Worm (Caenorhabditis elegans) whole organism, L4 larva: ENCODE results near the gene H01M10.2.

Source experiments
- D1046.2 ChIP-seq: fragments of 200-800 bp; sonication (Bioruptor generic); IDR thresholded peaks from 2 replicates; pipeline ENCODE4 v1.3.6; 2022; ENCODE audit warnings: missing genetic modification characterization, missing compliant biosample characterization
- F37D6.2 ChIP-seq: sonication (generic microtip); optimal IDR thresholded peaks from 2 replicates; lab custom pipeline; 2016; ENCODE audit warnings: mild to moderate bottlenecking, missing genetic modification characterization, missing compliant biosample characterization
- F49E8.2 ChIP-seq: sonication (generic microtip); optimal IDR thresholded peaks from 2 replicates; lab custom pipeline; 2016; ENCODE audit warnings: missing compliant biosample characterization, mild to moderate bottlenecking, missing genetic modification characterization, borderline replicate concordance
- R02D3.7 ChIP-seq: fragments of 150-350 bp; sonication (generic microtip); optimal IDR thresholded peaks from 3 replicates; lab custom pipeline; 2014; ENCODE audit warnings: missing biosample characterization, missing genetic modification characterization
- T26A8.4 ChIP-seq: fragments of 200-800 bp; sonication (Bioruptor generic); IDR thresholded peaks from 2 replicates; pipeline ENCODE4 v1.3.6; 2022; ENCODE audit warnings: missing genetic modification characterization, missing compliant biosample characterization
- Y5F2A.4 ChIP-seq: fragments of 200-800 bp; sonication (Bioruptor generic); optimal IDR thresholded peaks from 2 replicates; lab custom pipeline; 2018; ENCODE audit warnings: mild to moderate bottlenecking, missing genetic modification characterization, missing compliant biosample characterization
- Y75B8A.6 ChIP-seq: fragments of 200-800 bp; sonication (Bioruptor generic); IDR thresholded peaks from 2 replicates; pipeline ENCODE4 v1.3.6; 2022; ENCODE audit warnings: missing genetic modification reagents, missing genetic modification characterization, missing compliant biosample characterization
- ZK337.2 ChIP-seq: fragments of 200-800 bp; sonication (Bioruptor generic); IDR thresholded peaks from 2 replicates; pipeline ENCODE4 v1.3.6; 2022; ENCODE audit warnings: missing genetic modification reagents, missing genetic modification characterization, missing compliant biosample characterization
- ZK546.5 ChIP-seq, 2 experiments: sonication (generic microtip); optimal IDR thresholded peaks; 2 replicates each; lab custom pipeline; 2017; ENCODE audit warnings: missing biosample characterization in 2 of 2, missing genetic modification characterization in 2 of 2
- ama-1 ChIP-seq: fragments of 150-350 bp; optimal IDR thresholded peaks from 2 replicates; lab custom pipeline; 2014; ENCODE audit warnings: inconsistent platforms, mixed read lengths
- attf-4 ChIP-seq: sonication (generic microtip); optimal IDR thresholded peaks from 3 replicates; lab custom pipeline; 2017; ENCODE audit warnings: missing biosample characterization, missing genetic modification characterization
- ceh-28 ChIP-seq: fragments of 150-350 bp; optimal IDR thresholded peaks from 2 replicates; lab custom pipeline; 2014; ENCODE audit warnings: missing biosample characterization, missing genetic modification reagents, missing genetic modification characterization
- ceh-32 ChIP-seq: sonication (generic microtip); optimal IDR thresholded peaks from 2 replicates; lab custom pipeline; 2016; ENCODE audit warnings: mild to moderate bottlenecking, missing genetic modification characterization, missing compliant biosample characterization; ENCODE audit not compliant: poor library complexity
- daf-8 ChIP-seq: fragments of 200-800 bp; sonication (Bioruptor generic); IDR thresholded peaks from 2 replicates; pipeline ENCODE4 v1.3.6; 2022; ENCODE audit warnings: missing genetic modification characterization, missing compliant biosample characterization
- dmd-6 ChIP-seq: fragments of 200-800 bp; sonication (Bioruptor generic); IDR thresholded peaks from 2 replicates; pipeline ENCODE4 v1.3.6; 2022; ENCODE audit warnings: missing genetic modification reagents, missing genetic modification characterization, missing compliant biosample characterization
- egl-43 ChIP-seq: fragments of 200-800 bp; sonication (Bioruptor generic); IDR thresholded peaks from 2 replicates; pipeline ENCODE4 v1.3.6; 2022; ENCODE audit warnings: missing genetic modification reagents, missing genetic modification characterization, missing compliant biosample characterization
- fkh-10 ChIP-seq: fragments of 150-350 bp; optimal IDR thresholded peaks from 2 replicates; lab custom pipeline; 2014; ENCODE audit warnings: missing biosample characterization, missing genetic modification reagents, missing genetic modification characterization
- fos-1 ChIP-seq: fragments of 150-350 bp; optimal IDR thresholded peaks from 2 replicates; lab custom pipeline; 2014; ENCODE audit warnings: missing biosample characterization, missing genetic modification characterization
- hlh-11 ChIP-seq: fragments of 200-800 bp; sonication (Bioruptor generic); optimal IDR thresholded peaks from 2 replicates; lab custom pipeline; 2018; ENCODE audit warnings: mild to moderate bottlenecking, missing genetic modification characterization, missing compliant biosample characterization
- hlh-30 ChIP-seq: sonication (generic microtip); optimal IDR thresholded peaks from 2 replicates; lab custom pipeline; 2017; ENCODE audit warnings: antibody characterized with exemption, mild to moderate bottlenecking, missing genetic modification characterization, missing compliant biosample characterization; ENCODE audit not compliant: insufficient read depth
- hmg-1.1 ChIP-seq: fragments of 200-800 bp; sonication (Bioruptor generic); IDR thresholded peaks from 2 replicates; pipeline ENCODE4 v1.3.6; 2022; ENCODE audit warnings: missing genetic modification reagents, missing genetic modification characterization, missing compliant biosample characterization
- lim-7 ChIP-seq: fragments of 200-800 bp; sonication (Bioruptor generic); IDR thresholded peaks from 2 replicates; pipeline ENCODE4 v1.3.6; 2022; ENCODE audit warnings: missing genetic modification characterization, missing compliant biosample characterization
- lin-15B ChIP-seq: fragments of 150-350 bp; sonication (generic microtip); optimal IDR thresholded peaks from 3 replicates; lab custom pipeline; 2014; ENCODE audit warnings: missing biosample characterization, missing genetic modification characterization
- lin-38 ChIP-seq: fragments of 200-800 bp; sonication (Bioruptor generic); IDR thresholded peaks from 2 replicates; pipeline ENCODE4 v1.3.6; 2022; ENCODE audit warnings: missing genetic modification reagents, missing genetic modification characterization, missing compliant biosample characterization
- lir-3 ChIP-seq: sonication (generic microtip); optimal IDR thresholded peaks from 2 replicates; lab custom pipeline; 2016; ENCODE audit warnings: mild to moderate bottlenecking, missing genetic modification characterization, missing compliant biosample characterization
- madf-9 ChIP-seq: fragments of 200-800 bp; sonication (Bioruptor generic); conservative IDR thresholded peaks from 2 replicates; pipeline ENCODE4 v1.3.6; 2022; ENCODE audit warnings: missing genetic modification reagents, missing genetic modification characterization, missing compliant biosample characterization
- mep-1 ChIP-seq: fragments of 150-350 bp; sonication (generic microtip); optimal IDR thresholded peaks from 3 replicates; lab custom pipeline; 2014; ENCODE audit warnings: missing biosample characterization, missing genetic modification characterization
- mes-2 ChIP-seq: sonication (generic microtip); optimal IDR thresholded peaks from 2 replicates; lab custom pipeline; 2016; ENCODE audit warnings: missing genotype, mild to moderate bottlenecking, missing genetic modification characterization, missing compliant biosample characterization; ENCODE audit not compliant: poor library complexity, severe bottlenecking
- nhr-11 ChIP-seq: fragments of 150-350 bp; optimal IDR thresholded peaks from 2 replicates; lab custom pipeline; 2014; ENCODE audit warnings: missing biosample characterization, missing genetic modification characterization
- nhr-48 ChIP-seq: sonication (generic microtip); optimal IDR thresholded peaks from 2 replicates; lab custom pipeline; 2016; ENCODE audit warnings: mild to moderate bottlenecking, missing genetic modification characterization, missing compliant biosample characterization
- php-3 ChIP-seq: fragments of 200-800 bp; sonication (Bioruptor generic); IDR thresholded peaks from 2 replicates; pipeline ENCODE4 v1.3.6; 2022; ENCODE audit warnings: missing genetic modification reagents, missing genetic modification characterization, missing compliant biosample characterization
- rbr-2 ChIP-seq: sonication (generic microtip); optimal IDR thresholded peaks from 2 replicates; lab custom pipeline; 2016; ENCODE audit warnings: missing genotype, missing genetic modification characterization, missing compliant biosample characterization
- sdz-12 ChIP-seq: fragments of 200-800 bp; sonication (Bioruptor generic); optimal IDR thresholded peaks from 2 replicates; lab custom pipeline; 2018; ENCODE audit warnings: mild to moderate bottlenecking, missing genetic modification characterization, missing compliant biosample characterization
- set-16 ChIP-seq: fragments of 200-800 bp; sonication (Bioruptor generic); IDR thresholded peaks from 2 replicates; pipeline ENCODE4 v1.3.6; 2022; ENCODE audit warnings: missing genetic modification reagents, missing genetic modification characterization, missing compliant biosample characterization
- snpc-4 ChIP-seq: fragments of 150-350 bp; optimal IDR thresholded peaks from 2 replicates; lab custom pipeline; 2014; ENCODE audit warnings: missing biosample characterization, missing genetic modification characterization
- spr-1 ChIP-seq: sonication (generic microtip); optimal IDR thresholded peaks from 2 replicates; lab custom pipeline; 2016; ENCODE audit warnings: mild to moderate bottlenecking, missing genetic modification characterization, missing compliant biosample characterization
- tag-97 ChIP-seq: fragments of 200-800 bp; sonication (Bioruptor generic); IDR thresholded peaks from 2 replicates; pipeline ENCODE4 v1.3.6; 2022; ENCODE audit warnings: missing genetic modification characterization, missing compliant biosample characterization
- tra-1 ChIP-seq: fragments of 200-800 bp; sonication (Bioruptor generic); IDR thresholded peaks from 2 replicates; pipeline ENCODE4 v1.3.6; 2022; ENCODE audit warnings: missing genetic modification reagents, missing genetic modification characterization, missing compliant biosample characterization
- unc-130 ChIP-seq: sonication (generic microtip); optimal IDR thresholded peaks from 2 replicates; lab custom pipeline; 2016; ENCODE audit warnings: missing genetic modification reagents, missing genetic modification characterization, missing compliant biosample characterization
- unc-62 ChIP-seq, 3 experiments: fragments of 150-350 bp in 1 of 3; sonication (generic microtip); optimal IDR thresholded peaks in 2 of 3; peaks in 1 of 3; 1 replicate in 1 of 3; 2 replicates in 2 of 3; lab custom pipeline; 2014 to 2017; ENCODE audit warnings: missing biosample characterization in 3 of 3, missing genetic modification characterization in 3 of 3, missing genetic modification reagents in 3 of 3, missing genotype in 1 of 3
- zip-11 ChIP-seq: fragments of 200-800 bp; sonication (Bioruptor generic); IDR thresholded peaks from 2 replicates; pipeline ENCODE4 v1.3.6; 2022; ENCODE audit warnings: missing genetic modification characterization, missing compliant biosample characterization
- zip-2 ChIP-seq: fragments of 150-350 bp; optimal IDR thresholded peaks from 2 replicates; lab custom pipeline; 2014; ENCODE audit warnings: missing biosample characterization, missing genetic modification characterization
- ztf-7 ChIP-seq: fragments of 150-350 bp; optimal IDR thresholded peaks from 2 replicates; lab custom pipeline; 2014; ENCODE audit warnings: missing biosample characterization, missing genetic modification characterization

Gene H01M10.2

DNA sequence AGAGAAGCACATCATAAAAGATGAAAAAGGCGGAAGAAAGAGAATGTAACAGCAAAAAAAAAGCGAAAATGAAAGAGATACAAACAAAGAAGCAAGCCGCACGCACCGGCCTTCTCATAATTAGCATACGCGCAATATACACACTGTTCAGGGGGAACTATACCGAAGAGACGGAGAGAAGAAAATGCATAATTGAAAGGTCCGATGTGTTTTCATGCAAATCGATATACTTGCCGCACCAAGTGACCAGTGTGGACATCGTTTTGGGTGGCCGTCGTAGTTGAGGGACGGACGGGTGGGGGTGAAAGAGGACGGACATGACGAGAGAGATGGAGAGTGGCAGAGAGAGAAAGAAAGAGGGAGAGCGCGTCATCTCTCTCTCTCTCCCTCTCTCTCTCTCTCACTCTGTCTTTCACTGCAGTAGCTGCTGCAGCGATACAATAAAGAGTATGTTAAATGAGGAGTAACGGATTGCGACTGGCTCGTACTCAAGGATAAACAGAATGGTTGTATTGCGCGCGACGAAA is 49.2 kb downstream of the H01M10.2 start (continued):
- peak; percentile 91 for TF ChIP-seq nhr-11 (tag; lab: Kevin White, UChicago)
- peak; percentile 81 for TF ChIP-seq mep-1
- TF ChIP-seq lin-15B (tag; lab: Kevin White, UChicago) = no peak
- peak; percentile 43 for TF ChIP-seq F37D6.2 (tag; lab: Kevin White, UChicago)
- TF ChIP-seq spr-1 (tag; lab: Kevin White, UChicago) = peak; percentile 1
- TF ChIP-seq D1046.2 (GFP tag; lab: Robert Waterston, UW) = no peak
- TF ChIP-seq lin-38 = no peak
- peak; percentile 76 for TF ChIP-seq egl-43 (GFP tag; lab: Robert Waterston, UW)
- no peak for TF ChIP-seq ama-1
- no peak for TF ChIP-seq fos-1
- no peak for TF ChIP-seq unc-130 (GFP tag; lab: Kevin White, UChicago)
- TF ChIP-seq attf-4 (tag; lab: Kevin White, UChicago) = no peak
- TF ChIP-seq hlh-30 = peak; percentile 59
- peak; percentile 60 for TF ChIP-seq ceh-28 (tag; lab: Kevin White, UChicago)
- TF ChIP-seq zip-11 = no peak
- 0 out of 2 replicates have a peak, but pooled peaks have one; percentile 9 for TF ChIP-seq dmd-6 (GFP tag; lab: Robert Waterston, UW)
- TF ChIP-seq Y75B8A.6 (GFP tag; lab: Robert Waterston, UW) = no peak
- no peak for TF ChIP-seq tag-97 (GFP tag; lab: Robert Waterston, UW)
- peak; percentile 64 for TF ChIP-seq mes-2 (tag; lab: Kevin White, UChicago)
- no peak for TF ChIP-seq R02D3.7 (tag; lab: Kevin White, UChicago)
- no peak for TF ChIP-seq daf-8 (GFP tag; lab: Robert Waterston, UW)
- TF ChIP-seq lir-3 (tag; lab: Kevin White, UChicago) = no peak
- no peak for TF ChIP-seq T26A8.4 (GFP tag; lab: Robert Waterston, UW)
- TF ChIP-seq ceh-32 (tag; lab: Kevin White, UChicago) = no peak
- no peak for TF ChIP-seq ztf-7 (tag; lab: Kevin White, UChicago)
- TF ChIP-seq hlh-11 (tag; lab: Kevin White, UChicago) = peak; percentile 75
- TF ChIP-seq php-3 (GFP tag; lab: Robert Waterston, UW) = no peak
- TF ChIP-seq Y5F2A.4 (GFP tag; lab: Kevin White, UChicago) = no peak
- TF ChIP-seq nhr-48 (tag; lab: Kevin White, UChicago) = peak; percentile 9
- peak; percentile 83 for TF ChIP-seq set-16 (GFP tag; lab: Robert Waterston, UW)
- no peak for TF ChIP-seq F49E8.2 (tag; lab: Kevin White, UChicago)
- peak in 1 of 2 experiments; percentile 99 for TF ChIP-seq unc-62 (GFP tag; optimal IDR thresholded peaks at IDR 0.05 in 1 of 2; lab: Kevin White, UChicago)
- TF ChIP-seq unc-62 (tag; optimal IDR thresholded peaks at IDR 0.05; lab: Kevin White, UChicago) = no peak
- no peak for TF ChIP-seq sdz-12 (GFP tag; lab: Kevin White, UChicago)
- TF ChIP-seq tra-1 = no peak
- TF ChIP-seq ZK337.2 (GFP tag; lab: Robert Waterston, UW) = no peak
- TF ChIP-seq madf-9 (GFP tag; lab: Robert Waterston, UW) = 0 out of 2 replicates have a peak, but pooled peaks have one; percentile 36
- TF ChIP-seq zip-2 (tag; lab: Kevin White, UChicago) = no peak
- TF ChIP-seq hmg-1.1 (GFP tag; lab: Robert Waterston, UW) = peak; percentile 77
- peak; percentile 92 for TF ChIP-seq fkh-10 (GFP tag; lab: Kevin White, UChicago)
- no peak for TF ChIP-seq snpc-4
- no peak for TF ChIP-seq ZK546.5 (tag; optimal IDR thresholded peaks at IDR 0.05; lab: Kevin White, UChicago)
- TF ChIP-seq rbr-2 (tag; lab: Kevin White, UChicago) = peak; percentile 85
- 0 out of 2 replicates have a peak, but pooled peaks have one; percentile 31 for TF ChIP-seq lim-7 (GFP tag; lab: Robert Waterston, UW)
